Fruit fly (Drosophila melanogaster): Measurements from ENCODE around the gene CG44085.

DNA sequence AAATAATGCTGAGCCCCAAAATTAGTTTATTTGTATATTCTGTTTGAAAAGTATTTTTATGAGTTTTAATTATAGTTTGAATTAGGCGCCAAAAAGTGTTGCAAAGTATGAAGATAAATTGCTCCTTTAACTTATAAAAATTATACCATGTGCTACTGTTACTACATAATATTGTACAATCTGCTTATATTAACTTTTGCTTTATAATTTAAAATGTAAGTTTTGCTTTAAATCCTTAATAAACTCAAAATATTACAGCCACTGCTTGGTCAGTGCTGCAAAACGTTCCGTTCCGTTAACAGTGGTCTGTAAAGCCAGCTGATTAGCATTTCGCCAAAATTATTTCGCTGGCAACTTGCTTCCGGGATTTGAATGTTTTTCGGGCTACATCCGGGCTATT lies 28.9 kb downstream of the CG44085 start, which contains the start of gene CG31729:
- TF ChIP-seq CG8478 (optimal IDR thresholded peaks at IDR 0.05): no peak
- TF ChIP-seq CTCF (optimal IDR thresholded peaks at IDR 0.05): no peak
